Worm (Caenorhabditis elegans) whole organism, young adult: ENCODE results near the gene pro-1.

Experiments used
- D2030.7 ChIP-seq: fragments of 200-800 bp; sonication (Bioruptor generic); IDR thresholded peaks from 2 replicates; pipeline ENCODE4 v1.3.6; 2022; ENCODE audit warnings: missing genetic modification reagents, missing genetic modification characterization, missing compliant biosample characterization
- dpl-1 ChIP-seq: fragments of 150-350 bp; optimal IDR thresholded peaks from 2 replicates; lab custom pipeline; 2014; ENCODE audit warnings: missing biosample characterization, missing genetic modification reagents, missing genetic modification characterization
- egrh-3 ChIP-seq: fragments of 200-800 bp; sonication (Bioruptor generic); IDR thresholded peaks from 2 replicates; pipeline ENCODE4 v1.3.6; 2022; ENCODE audit warnings: missing genetic modification reagents, missing genetic modification characterization, missing compliant biosample characterization
- hlh-12 ChIP-seq: sonication (generic microtip); optimal IDR thresholded peaks from 2 replicates; lab custom pipeline; 2016; ENCODE audit warnings: missing genetic modification characterization, missing compliant biosample characterization
- rcor-1 ChIP-seq: fragments of 200-800 bp; sonication (Bioruptor generic); IDR thresholded peaks from 2 replicates; pipeline ENCODE4 v1.3.6; 2022; ENCODE audit warnings: missing genetic modification reagents, missing genetic modification characterization, missing compliant biosample characterization
- repo-1 ChIP-seq: sonication (generic microtip); optimal IDR thresholded peaks from 2 replicates; lab custom pipeline; 2017; ENCODE audit warnings: mild to moderate bottlenecking, missing genetic modification characterization, missing compliant biosample characterization
- snpc-4 ChIP-seq, 5 experiments: fragments of 150-350 bp in 1 of 5; sonication (generic microtip) in 4 of 5; optimal IDR thresholded peaks; 2 replicates each; lab custom pipeline; 2014 to 2018; ENCODE audit warnings: missing genetic modification characterization in 5 of 5, missing biosample characterization in 3 of 5, antibody characterized with exemption in 2 of 5, mild to moderate bottlenecking in 2 of 5, missing compliant biosample characterization in 2 of 5, missing genotype in 2 of 5, moderate library complexity in 2 of 5, missing genetic modification reagents in 1 of 5
- unc-130 ChIP-seq: sonication (generic microtip); optimal IDR thresholded peaks from 2 replicates; lab custom pipeline; 2016; ENCODE audit warnings: missing genetic modification reagents, missing genetic modification characterization, missing compliant biosample characterization
- unc-62 ChIP-seq: fragments of 150-350 bp; optimal IDR thresholded peaks from 2 replicates; lab custom pipeline; 2014; ENCODE audit warnings: missing biosample characterization, missing genetic modification reagents, missing genetic modification characterization

DNA sequence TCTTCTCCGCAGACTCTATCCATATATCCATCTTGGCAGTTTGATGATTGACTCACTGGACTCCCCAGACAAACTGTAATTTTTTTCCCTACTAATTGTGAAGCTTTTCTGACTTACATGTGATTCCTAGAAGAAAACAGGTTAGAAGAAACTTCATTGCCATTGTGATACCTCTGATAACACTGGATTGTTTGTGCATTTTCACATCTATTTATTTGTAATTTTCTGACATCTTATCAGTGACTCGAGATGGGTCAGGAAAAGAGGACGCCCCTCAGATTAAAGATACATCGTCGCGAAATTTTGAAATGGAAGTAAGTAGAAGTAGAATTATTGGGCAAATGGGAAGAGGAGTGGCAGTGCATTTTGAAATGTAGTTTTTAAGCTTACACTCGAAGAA lies 51.5 kb downstream of the pro-1 start, which contains the start of gene clec-61:
- TF ChIP-seq unc-62 (GFP tag; lab: Kevin White, UChicago) (no peak), D2030.7 (no peak), unc-130 (GFP tag; lab: Kevin White, UChicago) (no peak), repo-1 (no peak), snpc-4 (GFP tag; optimal IDR thresholded peaks at IDR 0.05; lab: Kevin White, UChicago) (no peak), snpc-4 (tag; optimal IDR thresholded peaks at IDR 0.05; lab: Kevin White, UChicago) (no peak), dpl-1 (GFP tag; lab: Kevin White, UChicago) (no peak), hlh-12 (tag; lab: Kevin White, UChicago) (no peak), rcor-1 (no peak), egrh-3 (GFP tag; lab: Robert Waterston, UW) (no peak)
